Worm (Caenorhabditis elegans) whole organism, late embryonic: Measurements from ENCODE around the gene C44C10.12.

Source experiments
- C08G9.2 ChIP-seq: sonication (generic microtip); optimal IDR thresholded peaks from 2 replicates; lab custom pipeline; 2016; ENCODE audit warnings: mild to moderate bottlenecking, missing genetic modification characterization, moderate library complexity, missing compliant biosample characterization
- C38D4.7 ChIP-seq: fragments of 200-800 bp; sonication (Bioruptor generic); optimal IDR thresholded peaks from 2 replicates; lab custom pipeline; 2018; ENCODE audit warnings: mild to moderate bottlenecking, missing genetic modification characterization, moderate library complexity, missing compliant biosample characterization
- Y22D7AL.16 ChIP-seq: sonication (generic microtip); optimal IDR thresholded peaks from 2 replicates; lab custom pipeline; 2016; ENCODE audit warnings: missing genetic modification characterization, missing compliant biosample characterization
- ahr-1 ChIP-seq: sonication (generic microtip); optimal IDR thresholded peaks from 2 replicates; lab custom pipeline; 2016; ENCODE audit warnings: missing genetic modification characterization, missing compliant biosample characterization
- ama-1 ChIP-seq: fragments of 150-350 bp; optimal IDR thresholded peaks from 2 replicates; lab custom pipeline; 2014
- ceh-14 ChIP-seq: sonication (generic microtip); optimal IDR thresholded peaks from 2 replicates; lab custom pipeline; 2016; ENCODE audit warnings: missing genotype, missing genetic modification characterization, missing compliant biosample characterization
- ceh-24 ChIP-seq: sonication (generic microtip); optimal IDR thresholded peaks from 2 replicates; lab custom pipeline; 2016; ENCODE audit warnings: mild to moderate bottlenecking, missing genetic modification characterization, missing compliant biosample characterization
- ceh-30 ChIP-seq: fragments of 150-350 bp; optimal IDR thresholded peaks from 2 replicates; lab custom pipeline; 2014; ENCODE audit warnings: missing biosample characterization, missing genetic modification characterization
- ceh-31 ChIP-seq: sonication (generic microtip); optimal IDR thresholded peaks from 2 replicates; lab custom pipeline; 2016; ENCODE audit warnings: missing genetic modification characterization, missing compliant biosample characterization
- ceh-48 ChIP-seq: sonication (generic microtip); optimal IDR thresholded peaks from 2 replicates; lab custom pipeline; 2016; ENCODE audit warnings: missing genetic modification characterization, inconsistent platforms, missing compliant biosample characterization
- dmd-4 ChIP-seq: sonication (generic microtip); optimal IDR thresholded peaks from 2 replicates; lab custom pipeline; 2016; ENCODE audit warnings: borderline replicate concordance, missing genetic modification characterization, missing compliant biosample characterization
- dve-1 ChIP-seq: sonication (generic microtip); optimal IDR thresholded peaks from 2 replicates; lab custom pipeline; 2017; ENCODE audit warnings: antibody characterized with exemption, mild to moderate bottlenecking, missing genetic modification characterization, missing compliant biosample characterization
- elt-2 ChIP-seq: sonication (generic microtip); optimal IDR thresholded peaks from 2 replicates; lab custom pipeline; 2016; ENCODE audit warnings: missing genetic modification reagents, missing genetic modification characterization, missing compliant biosample characterization
- elt-4 ChIP-seq: sonication (generic microtip); optimal IDR thresholded peaks from 2 replicates; lab custom pipeline; 2016; ENCODE audit warnings: missing genetic modification characterization, missing compliant biosample characterization
- eyg-1 ChIP-seq: sonication (generic microtip); optimal IDR thresholded peaks from 2 replicates; lab custom pipeline; 2016; ENCODE audit warnings: missing genotype, missing genetic modification characterization, missing compliant biosample characterization
- fax-1 ChIP-seq: sonication (generic microtip); optimal IDR thresholded peaks from 2 replicates; lab custom pipeline; 2016; ENCODE audit warnings: missing genotype, missing genetic modification characterization, missing compliant biosample characterization
- fkh-10 ChIP-seq: fragments of 150-350 bp; optimal IDR thresholded peaks from 2 replicates; lab custom pipeline; 2014; ENCODE audit warnings: missing biosample characterization, missing genetic modification reagents, missing genetic modification characterization
- fkh-6 ChIP-seq: sonication (generic microtip); optimal IDR thresholded peaks from 2 replicates; lab custom pipeline; 2016; ENCODE audit warnings: missing genetic modification characterization, missing compliant biosample characterization
- hlh-15 ChIP-seq: sonication (generic microtip); optimal IDR thresholded peaks from 2 replicates; lab custom pipeline; 2016; ENCODE audit warnings: missing genetic modification characterization, missing compliant biosample characterization
- hlh-30 ChIP-seq: sonication (generic microtip); optimal IDR thresholded peaks from 2 replicates; lab custom pipeline; 2017; ENCODE audit warnings: antibody characterized with exemption, missing genetic modification characterization, missing compliant biosample characterization; ENCODE audit not compliant: insufficient read depth
- hlh-8 ChIP-seq: sonication (generic microtip); optimal IDR thresholded peaks from 2 replicates; lab custom pipeline; 2016; ENCODE audit warnings: missing genotype, missing genetic modification characterization, missing compliant biosample characterization
- lim-6 ChIP-seq: sonication (generic microtip); optimal IDR thresholded peaks from 2 replicates; lab custom pipeline; 2016; ENCODE audit warnings: missing genetic modification characterization, missing compliant biosample characterization
- lin-11 ChIP-seq: fragments of 200-800 bp; sonication (Bioruptor generic); optimal IDR thresholded peaks from 2 replicates; lab custom pipeline; 2018; ENCODE audit warnings: mild to moderate bottlenecking, missing genetic modification characterization, missing compliant biosample characterization
- madf-2 ChIP-seq: sonication (generic microtip); optimal IDR thresholded peaks from 2 replicates; lab custom pipeline; 2017; ENCODE audit warnings: missing genetic modification characterization, missing compliant biosample characterization
- mec-3 ChIP-seq: sonication (generic microtip); optimal IDR thresholded peaks from 2 replicates; lab custom pipeline; 2016; ENCODE audit warnings: borderline replicate concordance, missing genetic modification characterization, missing compliant biosample characterization
- nhr-232 ChIP-seq: sonication (generic microtip); optimal IDR thresholded peaks from 2 replicates; lab custom pipeline; 2016; ENCODE audit warnings: missing genetic modification characterization, missing compliant biosample characterization
- odd-2 ChIP-seq: sonication (generic microtip); optimal IDR thresholded peaks from 2 replicates; lab custom pipeline; 2017; ENCODE audit warnings: antibody characterized with exemption, mild to moderate bottlenecking, missing genetic modification characterization, missing compliant biosample characterization
- pag-3 ChIP-seq: sonication (generic microtip); optimal IDR thresholded peaks from 2 replicates; lab custom pipeline; 2016; ENCODE audit warnings: missing compliant biosample characterization, missing genetic modification characterization, borderline replicate concordance
- pat-9 ChIP-seq: fragments of 200-800 bp; sonication (Bioruptor generic); optimal IDR thresholded peaks from 2 replicates; lab custom pipeline; 2018; ENCODE audit warnings: mild to moderate bottlenecking, missing genetic modification characterization, moderate library complexity, missing compliant biosample characterization
- pqm-1 ChIP-seq: sonication (generic microtip); optimal IDR thresholded peaks from 2 replicates; lab custom pipeline; 2016; ENCODE audit warnings: missing genetic modification characterization, missing compliant biosample characterization
- sdc-2 ChIP-seq: sonication (generic microtip); optimal IDR thresholded peaks from 2 replicates; lab custom pipeline; 2016; ENCODE audit warnings: missing genotype, missing genetic modification characterization, missing compliant biosample characterization
- sox-2 ChIP-seq: fragments of 200-800 bp; sonication (Bioruptor generic); IDR thresholded peaks from 2 replicates; pipeline ENCODE4 v1.3.6; 2022; ENCODE audit warnings: missing genetic modification reagents, missing genetic modification characterization, missing compliant biosample characterization
- syd-9 ChIP-seq: sonication (generic microtip); optimal IDR thresholded peaks from 2 replicates; lab custom pipeline; 2016; ENCODE audit warnings: mild to moderate bottlenecking, missing genetic modification characterization, moderate library complexity, missing compliant biosample characterization
- tbx-7 ChIP-seq: sonication (generic microtip); optimal IDR thresholded peaks from 2 replicates; lab custom pipeline; 2016; ENCODE audit warnings: missing genotype, missing genetic modification characterization, missing compliant biosample characterization
- ttx-3 ChIP-seq: sonication (generic microtip); optimal IDR thresholded peaks from 2 replicates; lab custom pipeline; 2016; ENCODE audit warnings: missing genetic modification reagents, missing genetic modification characterization, missing compliant biosample characterization
- unc-3 ChIP-seq, 2 experiments: fragments of 200-800 bp in 1 of 2; sonication (Bioruptor generic) in 1 of 2; sonication (generic microtip) in 1 of 2; conservative IDR thresholded peaks in 1 of 2; optimal IDR thresholded peaks in 1 of 2; 2 replicates each; pipeline versions ENCODE4 v1.3.6 to Lab custom; 2016 to 2022; ENCODE audit warnings: missing compliant biosample characterization in 2 of 2, missing genetic modification characterization in 2 of 2, missing genetic modification reagents in 1 of 2
- unc-42 ChIP-seq: sonication (generic microtip); optimal IDR thresholded peaks from 2 replicates; lab custom pipeline; 2016; ENCODE audit warnings: missing genotype, missing genetic modification characterization, missing compliant biosample characterization
- unc-86 ChIP-seq: sonication (generic microtip); optimal IDR thresholded peaks from 2 replicates; lab custom pipeline; 2016; ENCODE audit warnings: missing genetic modification characterization, missing compliant biosample characterization
- zip-5 ChIP-seq: sonication (generic microtip); optimal IDR thresholded peaks from 2 replicates; lab custom pipeline; 2016; ENCODE audit warnings: missing genetic modification characterization, missing compliant biosample characterization
- ztf-16 ChIP-seq: sonication (generic microtip); optimal IDR thresholded peaks from 2 replicates; lab custom pipeline; 2017; ENCODE audit warnings: missing genetic modification characterization, missing compliant biosample characterization

Gene C44C10.12

DNA sequence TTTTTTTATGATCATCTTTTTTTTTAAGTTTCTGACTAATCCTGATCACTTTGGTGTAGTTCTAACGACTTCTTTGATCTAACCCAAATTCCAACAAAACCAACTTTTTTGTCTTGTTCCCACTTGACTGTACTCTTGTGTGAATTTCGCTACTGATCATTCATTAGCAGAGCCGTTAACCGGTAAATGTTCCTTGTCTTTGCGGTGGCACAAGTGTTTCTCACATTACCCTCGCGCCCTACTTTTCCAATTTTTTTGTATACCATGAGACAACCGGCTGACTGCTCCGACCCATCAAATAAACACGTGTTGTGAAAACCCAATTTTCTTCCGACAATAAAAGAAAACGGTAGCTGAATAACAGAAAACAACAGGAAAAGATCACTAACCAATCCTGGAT is 36.0 kb downstream of the C44C10.12 start:
- TF ChIP-seq tbx-7 (tag; lab: Kevin White, UChicago) (no peak), ceh-48 (tag; lab: Kevin White, UChicago) (no peak), dve-1 (tag; lab: Kevin White, UChicago) (no peak), C38D4.7 (GFP tag; lab: Kevin White, UChicago) (no peak)

DNA sequence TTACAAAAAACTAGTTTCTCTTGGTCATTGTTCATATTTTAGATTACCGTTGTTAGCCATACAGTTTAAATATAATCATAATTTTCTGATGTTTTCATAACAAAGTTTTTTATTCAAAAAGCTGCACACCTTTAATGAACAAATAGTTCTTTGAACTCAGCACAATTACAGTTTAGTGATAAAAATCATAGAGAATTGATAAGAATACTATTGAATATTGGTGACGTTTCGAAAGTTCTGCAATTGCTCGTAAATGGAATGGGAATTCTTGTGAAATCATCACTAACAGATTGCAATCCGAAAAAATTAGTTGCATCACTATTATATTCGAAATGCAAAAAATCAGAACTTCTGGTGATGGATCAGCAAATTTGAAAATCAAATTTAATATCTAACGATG is 37.3 kb downstream of the C44C10.12 start:
- no peak for TF ChIP-seq ceh-30

DNA sequence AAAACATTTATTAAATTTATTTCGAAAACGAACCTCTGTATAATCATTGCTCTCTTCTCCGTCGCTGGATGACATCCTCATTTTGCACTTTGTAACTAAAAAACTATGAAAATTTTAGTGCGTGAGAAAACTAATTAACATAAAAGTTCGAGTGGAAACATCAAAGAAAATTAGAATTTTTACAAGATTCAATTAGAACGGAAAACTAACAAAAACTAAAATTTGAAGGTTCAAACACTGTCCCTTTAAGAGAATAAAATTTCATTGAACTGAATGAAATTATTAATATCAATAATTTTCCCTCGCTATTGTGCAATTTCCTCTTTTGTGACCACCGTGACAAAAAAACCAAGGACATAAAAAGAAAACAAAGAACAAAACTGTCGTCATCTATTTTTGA is 40.3 kb downstream of the C44C10.12 start, which contains the start of gene D1053.3:
D1053.3 (minus strand) TSS at position 101 of the 400 bp plus-strand sequence.
- TF ChIP-seq ceh-31 (tag; lab: Kevin White, UChicago) (no peak), madf-2 (tag; lab: Kevin White, UChicago) (no peak), tbx-7 (tag; lab: Kevin White, UChicago) (no peak), Y22D7AL.16 (tag; lab: Kevin White, UChicago) (no peak), pqm-1 (tag; lab: Kevin White, UChicago) (no peak), fax-1 (tag; lab: Kevin White, UChicago) (no peak), ztf-16 (tag; lab: Kevin White, UChicago) (no peak), ceh-14 (tag; lab: Kevin White, UChicago) (no peak), dmd-4 (no peak), odd-2 (tag; lab: Kevin White, UChicago) (no peak), elt-4 (tag; lab: Kevin White, UChicago) (no peak), unc-86 (tag; lab: Kevin White, UChicago) (no peak), syd-9 (tag; lab: Kevin White, UChicago) (no peak), lim-6 (no peak), hlh-8 (tag; lab: Kevin White, UChicago) (no peak), ceh-30 (no peak), fkh-6 (tag; lab: Kevin White, UChicago) (no peak), ceh-24 (no peak), ahr-1 (no peak), eyg-1 (no peak)
- TF ChIP-seq, all 69 proteins: peak for 0

DNA sequence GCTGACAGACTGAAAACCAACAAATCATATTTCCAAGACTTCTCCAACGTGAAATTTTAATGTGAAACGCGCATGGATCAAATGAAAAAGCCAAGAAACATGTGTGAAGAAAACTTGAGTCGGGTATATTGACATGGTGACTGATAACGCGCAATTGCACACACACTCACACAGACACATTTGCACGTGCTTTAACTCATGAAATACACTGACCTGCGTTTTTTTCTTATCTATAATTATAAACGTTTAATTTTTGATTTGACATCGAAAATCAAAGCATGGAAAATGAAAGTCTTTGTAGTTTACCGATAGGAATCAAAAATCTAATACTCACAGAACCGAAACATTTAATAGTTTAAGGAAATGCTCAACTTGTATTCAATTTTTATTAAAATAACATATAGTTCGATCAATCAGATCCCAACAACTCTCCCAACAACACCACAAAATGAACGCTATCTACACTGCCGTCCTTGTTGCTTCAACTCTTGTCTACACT is 41.9 kb downstream of the C44C10.12 start, which contains the start of gene nspa-9:
nspa-9 (plus strand) TSS at position 449 of the 499 bp plus-strand sequence.
- TF ChIP-seq sox-2 (GFP tag; lab: Robert Waterston, UW) (no peak), elt-4 (tag; lab: Kevin White, UChicago) (no peak), hlh-30 (tag; lab: Kevin White, UChicago) (peak; percentile 1), hlh-15 (tag; lab: Kevin White, UChicago) (no peak), elt-2 (tag; lab: Kevin White, UChicago) (peak; percentile 43), sdc-2 (tag; lab: Kevin White, UChicago) (no peak), pag-3 (tag; lab: Kevin White, UChicago) (no peak), madf-2 (tag; lab: Kevin White, UChicago) (no peak), tbx-7 (tag; lab: Kevin White, UChicago) (no peak)

DNA sequence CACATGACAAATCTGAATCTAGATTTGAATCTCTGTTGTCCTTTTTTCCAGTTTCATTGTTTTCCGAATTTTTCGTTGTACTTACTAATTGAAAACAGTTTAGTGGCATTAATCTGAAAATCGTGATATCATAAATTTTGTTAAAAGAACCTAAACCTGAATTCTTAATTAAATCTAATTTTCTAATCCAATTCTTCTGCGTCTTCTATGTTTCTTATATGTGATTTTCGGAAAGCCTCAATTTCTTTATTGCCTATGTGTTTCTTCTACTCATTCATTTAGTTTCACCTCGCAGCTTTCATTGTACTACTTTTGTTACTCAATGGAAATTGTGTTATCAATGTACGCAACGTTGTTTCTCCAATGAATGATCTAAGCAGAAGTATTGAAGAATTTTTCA is 46.9 kb downstream of the C44C10.12 start:
- TF ChIP-seq unc-42 (tag; lab: Kevin White, UChicago) (peak; percentile 66), ttx-3 (tag; lab: Kevin White, UChicago) (no peak), ceh-31 (tag; lab: Kevin White, UChicago) (peak; percentile 16)

DNA sequence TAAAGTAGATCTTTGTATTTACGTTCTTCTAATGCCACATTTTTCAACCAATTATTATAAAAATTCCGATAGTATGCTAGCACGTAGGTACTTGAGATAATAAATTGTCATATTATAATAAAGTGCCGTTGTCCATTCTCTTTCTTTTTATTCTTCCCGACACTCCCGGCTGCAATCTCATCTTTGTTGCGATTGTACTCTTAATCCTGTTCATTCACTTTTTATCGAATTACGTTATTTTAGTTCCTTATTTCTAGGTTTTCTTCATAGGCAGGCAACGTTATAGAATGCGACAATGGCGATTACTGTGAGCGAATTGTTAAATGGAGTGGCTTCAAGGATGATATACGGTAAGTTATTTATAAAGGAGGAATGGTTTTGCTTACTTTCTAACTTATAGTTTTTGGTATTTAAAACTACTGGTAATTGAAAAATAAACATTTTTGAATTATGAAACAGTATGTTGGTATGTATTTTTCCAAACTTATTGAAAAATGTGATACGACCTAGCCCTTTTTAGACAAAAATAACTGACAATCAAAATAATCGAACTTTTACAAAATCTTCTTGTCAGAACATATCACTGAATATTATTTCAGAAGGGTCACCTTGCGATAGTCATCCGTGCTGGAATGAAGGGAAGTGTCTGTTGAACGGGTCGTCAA is 49.2 kb downstream of the C44C10.12 start, which contains the start of gene C40H5.2:
C40H5.2 (plus strand) TSS at position 256 of the 665 bp plus-strand sequence.
- TF ChIP-seq unc-3 (GFP tag; conservative IDR thresholded peaks at IDR 0.05; lab: Robert Waterston, UW), result no peak
- no peak for TF ChIP-seq unc-3 (tag; optimal IDR thresholded peaks at IDR 0.05; lab: Kevin White, UChicago)
- no peak for TF ChIP-seq C08G9.2
- no peak for TF ChIP-seq ahr-1
- no peak for TF ChIP-seq lin-11 (tag; lab: Kevin White, UChicago)
- no peak for TF ChIP-seq sox-2 (GFP tag; lab: Robert Waterston, UW)
- no peak for TF ChIP-seq pat-9 (tag; lab: Kevin White, UChicago)
- no peak for TF ChIP-seq nhr-232
- TF ChIP-seq mec-3 (tag; lab: Kevin White, UChicago), result no peak
- no peak for TF ChIP-seq fkh-10 (GFP tag; lab: Kevin White, UChicago)
- TF ChIP-seq ama-1 (lab: Kevin White, UChicago), result no peak
- TF ChIP-seq zip-5, result no peak
- no peak for TF ChIP-seq pqm-1 (tag; lab: Kevin White, UChicago)
